Fruit fly (Drosophila melanogaster): ENCODE results near the gene Qsox3.

- TF ChIP-seq ttk (optimal IDR thresholded peaks at IDR 0.05) (no peak), h (optimal IDR thresholded peaks at IDR 0.05) (no peak), psq (optimal IDR thresholded peaks at IDR 0.05) (no peak), insv (optimal IDR thresholded peaks at IDR 0.05) (no peak), Myc (optimal IDR thresholded peaks at IDR 0.05) (no peak)
These were observed 31.1 kb upstream of the Qsox3 start, which contains the start of gene CG31465 for dm6 chr3R:21880510-21880909.
